Fruit fly (Drosophila melanogaster) whole organism, embryonic: Measurements from ENCODE around the gene CG5447.

Experiments
- Antp ChIP-seq: fragments of 200-800 bp; sonication (Bioruptor generic); optimal IDR thresholded peaks from 3 replicates; lab custom pipeline; 2016; ENCODE audit warnings: missing biosample characterization, missing genetic modification characterization
- Bdp1 ChIP-seq: fragments of 200-800 bp; sonication (Bioruptor generic); optimal IDR thresholded peaks from 3 replicates; lab custom pipeline; 2016; ENCODE audit warnings: missing biosample characterization, missing genetic modification characterization
- CG10431 ChIP-seq: fragments of 200-800 bp; sonication (Bioruptor generic); optimal IDR thresholded peaks from 3 replicates; lab custom pipeline; 2018; ENCODE audit warnings: missing biosample characterization, mild to moderate bottlenecking, missing genetic modification characterization
- CG10543 ChIP-seq: fragments of 200-800 bp; sonication (Bioruptor generic); optimal IDR thresholded peaks from 3 replicates; lab custom pipeline; 2017; ENCODE audit warnings: missing biosample characterization, mild to moderate bottlenecking, missing genetic modification characterization, moderate library complexity
- CG13424 ChIP-seq: fragments of 200-800 bp; sonication (Bioruptor generic); optimal IDR thresholded peaks from 2 replicates; lab custom pipeline; 2019; ENCODE audit warnings: missing biosample characterization, mild to moderate bottlenecking, missing genetic modification characterization, moderate library complexity
- CG14014 ChIP-seq: fragments of 200-800 bp; sonication (Bioruptor generic); IDR thresholded peaks from 2 replicates; pipeline ENCODE4 v1.3.6; 2022; ENCODE audit warnings: missing biosample characterization, missing genetic modification characterization
- CG14667 ChIP-seq: fragments of 200-800 bp; sonication (Bioruptor generic); IDR thresholded peaks from 2 replicates; pipeline ENCODE4 v1.3.6; 2022; ENCODE audit warnings: missing biosample characterization, missing genetic modification characterization
- CG15011 ChIP-seq: fragments of 200-800 bp; sonication (Bioruptor generic); optimal IDR thresholded peaks from 3 replicates; lab custom pipeline; 2018; ENCODE audit warnings: missing biosample characterization, mild to moderate bottlenecking, missing genetic modification characterization
- CG15601 ChIP-seq: fragments of 200-800 bp; sonication (Bioruptor generic); optimal IDR thresholded peaks from 3 replicates; lab custom pipeline; 2019; ENCODE audit warnings: missing biosample characterization, mild to moderate bottlenecking, missing genetic modification characterization, moderate library complexity
- CG17568 ChIP-seq: fragments of 200-800 bp; sonication (Bioruptor generic); optimal IDR thresholded peaks from 2 replicates; lab custom pipeline; 2018; ENCODE audit warnings: missing biosample characterization, mild to moderate bottlenecking, missing genetic modification characterization, moderate library complexity
- CG18599 ChIP-seq: fragments of 200-800 bp; sonication (Bioruptor generic); optimal IDR thresholded peaks from 3 replicates; lab custom pipeline; 2017; ENCODE audit warnings: missing biosample characterization, missing genetic modification characterization, mild to moderate bottlenecking, moderate library complexity, missing genetic modification reagents
- CG30403 ChIP-seq: fragments of 200-800 bp; sonication (Bioruptor generic); optimal IDR thresholded peaks from 3 replicates; lab custom pipeline; 2016; ENCODE audit warnings: missing biosample characterization, missing genetic modification characterization
- CG34224 ChIP-seq: fragments of 200-800 bp; sonication (Bioruptor generic); IDR thresholded peaks from 3 replicates; pipeline ENCODE4 v1.3.6; 2022; ENCODE audit warnings: missing biosample characterization, missing genetic modification characterization; ENCODE audit not compliant: partially characterized antibody
- CG4328 ChIP-seq: fragments of 200-800 bp; sonication (Bioruptor generic); optimal IDR thresholded peaks from 3 replicates; lab custom pipeline; 2017; ENCODE audit warnings: missing biosample characterization, missing genetic modification reagents, missing genetic modification characterization
- CG4424 ChIP-seq: fragments of 200-800 bp; sonication (Bioruptor generic); optimal IDR thresholded peaks from 3 replicates; lab custom pipeline; 2016; ENCODE audit warnings: missing biosample characterization, missing genetic modification characterization
- CG5953 ChIP-seq: fragments of 200-800 bp; sonication (Bioruptor generic); IDR thresholded peaks from 2 replicates; pipeline ENCODE4 v1.3.6; 2022; ENCODE audit warnings: missing biosample characterization, missing genetic modification characterization
- CG7357 ChIP-seq: fragments of 200-800 bp; sonication (Bioruptor generic); IDR thresholded peaks from 3 replicates; pipeline ENCODE4 v1.3.6; 2022; ENCODE audit warnings: missing biosample characterization, missing genetic modification characterization
- CG7556 ChIP-seq: fragments of 200-800 bp; sonication (Bioruptor generic); optimal IDR thresholded peaks from 2 replicates; lab custom pipeline; 2017; ENCODE audit warnings: missing biosample characterization, mild to moderate bottlenecking, missing genetic modification characterization
- CG7745 ChIP-seq: fragments of 200-800 bp; sonication (Bioruptor generic); optimal IDR thresholded peaks from 2 replicates; lab custom pipeline; 2018; ENCODE audit warnings: missing biosample characterization, mild to moderate bottlenecking, missing genetic modification characterization, moderate library complexity
- CG9215 ChIP-seq: fragments of 200-800 bp; sonication (Bioruptor generic); IDR thresholded peaks from 2 replicates; pipeline ENCODE4 v1.3.6; 2022; ENCODE audit warnings: missing biosample characterization, missing genetic modification characterization
- CG9797 ChIP-seq: fragments of 200-800 bp; sonication (Bioruptor generic); optimal IDR thresholded peaks from 3 replicates; lab custom pipeline; 2018; ENCODE audit warnings: missing biosample characterization, mild to moderate bottlenecking, missing genetic modification characterization
- Camta ChIP-seq: fragments of 200-800 bp; sonication (Bioruptor generic); optimal IDR thresholded peaks from 2 replicates; lab custom pipeline; 2016; ENCODE audit warnings: missing biosample characterization, missing genetic modification characterization
- CkIIα-i1 ChIP-seq: fragments of 200-800 bp; sonication (Bioruptor generic); IDR thresholded peaks from 2 replicates; pipeline ENCODE4 v1.3.6; 2022; ENCODE audit warnings: missing biosample characterization, missing genetic modification characterization
- CrebB ChIP-seq: fragments of 200-800 bp; sonication (Bioruptor generic); optimal IDR thresholded peaks from 3 replicates; lab custom pipeline; 2018; ENCODE audit warnings: missing biosample characterization, mild to moderate bottlenecking, missing genetic modification characterization
- Dbx ChIP-seq: fragments of 200-800 bp; sonication (Bioruptor generic); IDR thresholded peaks from 3 replicates; pipeline ENCODE4 v1.3.6; 2022; ENCODE audit warnings: missing biosample characterization, missing genetic modification characterization
- Gsc ChIP-seq: fragments of 200-800 bp; sonication (Bioruptor generic); IDR thresholded peaks from 2 replicates; pipeline ENCODE4 v1.3.6; 2022; ENCODE audit warnings: missing biosample characterization, missing genetic modification characterization
- Gug ChIP-seq: fragments of 200-800 bp; sonication (Bioruptor generic); IDR thresholded peaks from 4 replicates; pipeline ENCODE4 v1.3.6; 2022; ENCODE audit warnings: missing biosample characterization, missing genetic modification characterization
- HmgD ChIP-seq: fragments of 200-800 bp; sonication (Bioruptor generic); optimal IDR thresholded peaks from 3 replicates; lab custom pipeline; 2016; ENCODE audit warnings: missing biosample characterization, missing genetic modification characterization
- Lhr ChIP-seq: fragments of 200-800 bp; sonication (Bioruptor generic); optimal IDR thresholded peaks from 3 replicates; lab custom pipeline; 2017; ENCODE audit warnings: mild to moderate bottlenecking, missing biosample characterization, missing genetic modification reagents, missing genetic modification characterization
- Mad ChIP-seq: fragments of 200-800 bp; sonication (Bioruptor generic); optimal IDR thresholded peaks from 2 replicates; lab custom pipeline; 2016; ENCODE audit warnings: missing biosample characterization, missing genetic modification characterization
- NC2α ChIP-seq: fragments of 200-800 bp; sonication (Bioruptor generic); optimal IDR thresholded peaks from 2 replicates; lab custom pipeline; 2016; ENCODE audit warnings: missing biosample characterization, missing genetic modification characterization
- Oaz ChIP-seq: fragments of 200-800 bp; sonication (Bioruptor generic); IDR thresholded peaks from 2 replicates; pipeline ENCODE4 v1.3.6; 2022; ENCODE audit warnings: missing biosample characterization, missing genetic modification characterization
- aop ChIP-seq: fragments of 200-800 bp; sonication (Bioruptor generic); IDR thresholded peaks from 2 replicates; pipeline ENCODE4 v1.3.6; 2022; ENCODE audit warnings: missing biosample characterization, missing genetic modification characterization
- ase ChIP-seq: fragments of 200-800 bp; sonication (Bioruptor generic); IDR thresholded peaks from 3 replicates; pipeline ENCODE4 v1.3.6; 2022; ENCODE audit warnings: missing biosample characterization, missing genetic modification characterization
- cg ChIP-seq: fragments of 200-800 bp; sonication (Bioruptor generic); optimal IDR thresholded peaks from 3 replicates; lab custom pipeline; 2019; ENCODE audit warnings: missing biosample characterization, mild to moderate bottlenecking, missing genetic modification characterization, moderate library complexity
- crol ChIP-seq: fragments of 200-800 bp; sonication (Bioruptor generic); IDR thresholded peaks from 2 replicates; pipeline ENCODE4 v1.3.6; 2022; ENCODE audit warnings: missing biosample characterization, missing genetic modification characterization
- fd96Cb ChIP-seq: fragments of 200-800 bp; sonication (Bioruptor generic); optimal IDR thresholded peaks from 2 replicates; lab custom pipeline; 2018; ENCODE audit warnings: missing biosample characterization, mild to moderate bottlenecking, missing genetic modification characterization, moderate library complexity
- gcm2 ChIP-seq: fragments of 200-800 bp; sonication (Bioruptor generic); optimal IDR thresholded peaks from 2 replicates; lab custom pipeline; 2016; ENCODE audit warnings: missing biosample characterization, missing genetic modification characterization
- h ChIP-seq: fragments of >200 bp; optimal IDR thresholded peaks from 2 replicates; lab custom pipeline; 2017
- hb ChIP-seq: fragments of 200-800 bp; sonication (Bioruptor generic); IDR thresholded peaks from 3 replicates; pipeline ENCODE4 v1.3.6; 2022; ENCODE audit warnings: missing biosample characterization, missing genetic modification characterization; ENCODE audit not compliant: partially characterized antibody
- her ChIP-seq: fragments of 200-800 bp; sonication (Bioruptor generic); optimal IDR thresholded peaks from 2 replicates; lab custom pipeline; 2016; ENCODE audit warnings: missing biosample characterization, missing genetic modification characterization
- ind ChIP-seq: fragments of 200-800 bp; sonication (Bioruptor generic); optimal IDR thresholded peaks from 3 replicates; lab custom pipeline; 2016; ENCODE audit warnings: missing biosample characterization, missing genetic modification characterization
- kah ChIP-seq: fragments of 200-800 bp; sonication (Bioruptor generic); optimal IDR thresholded peaks from 2 replicates; lab custom pipeline; 2018; ENCODE audit warnings: missing biosample characterization, mild to moderate bottlenecking, missing genetic modification characterization
- klu ChIP-seq: fragments of 200-800 bp; sonication (Bioruptor generic); IDR thresholded peaks from 2 replicates; pipeline ENCODE4 v1.3.6; 2022; ENCODE audit warnings: missing biosample characterization, missing genetic modification characterization
- lmd ChIP-seq: fragments of 200-800 bp; sonication (Bioruptor generic); IDR thresholded peaks from 2 replicates; pipeline ENCODE4 v1.3.6; 2022; ENCODE audit warnings: missing biosample characterization, missing genetic modification characterization
- mld ChIP-seq: fragments of 200-800 bp; sonication (Bioruptor generic); IDR thresholded peaks from 3 replicates; pipeline ENCODE4 v1.3.6; 2022; ENCODE audit warnings: missing biosample characterization, missing genetic modification characterization; ENCODE audit not compliant: partially characterized antibody
- prd ChIP-seq, 3 experiments: fragments of >200 bp in 2 of 3; fragments of 200-800 bp in 1 of 3; sonication (Bioruptor generic) in 1 of 3; optimal IDR thresholded peaks in 2 of 3; IDR thresholded peaks in 1 of 3; 2 replicates in 2 of 3; 3 replicates in 1 of 3; pipeline versions ENCODE4 v1.3.6 to Lab custom; 2017 to 2022; ENCODE audit warnings: missing biosample characterization in 1 of 3, missing genetic modification characterization in 1 of 3
- rib ChIP-seq: fragments of 200-800 bp; sonication (Bioruptor generic); IDR thresholded peaks from 2 replicates; pipeline ENCODE4 v1.3.6; 2022; ENCODE audit warnings: missing biosample characterization, missing genetic modification characterization
- ro ChIP-seq: fragments of 200-800 bp; sonication (Bioruptor generic); IDR thresholded peaks from 2 replicates; pipeline ENCODE4 v1.3.6; 2022; ENCODE audit warnings: missing biosample characterization, missing genetic modification characterization
- slbo ChIP-seq: fragments of 200-800 bp; sonication (Bioruptor generic); IDR thresholded peaks from 2 replicates; pipeline ENCODE4 v1.3.6; 2022; ENCODE audit warnings: missing biosample characterization, missing genetic modification characterization
- stc ChIP-seq: fragments of 200-800 bp; sonication (Bioruptor generic); IDR thresholded peaks from 2 replicates; pipeline ENCODE4 v1.3.6; 2022; ENCODE audit warnings: missing biosample characterization, missing genetic modification characterization
- zfh1 ChIP-seq: fragments of 200-800 bp; sonication (Bioruptor generic); IDR thresholded peaks from 3 replicates; pipeline ENCODE4 v1.3.6; 2022; ENCODE audit warnings: missing biosample characterization, missing genetic modification characterization

Gene CG5447

DNA sequence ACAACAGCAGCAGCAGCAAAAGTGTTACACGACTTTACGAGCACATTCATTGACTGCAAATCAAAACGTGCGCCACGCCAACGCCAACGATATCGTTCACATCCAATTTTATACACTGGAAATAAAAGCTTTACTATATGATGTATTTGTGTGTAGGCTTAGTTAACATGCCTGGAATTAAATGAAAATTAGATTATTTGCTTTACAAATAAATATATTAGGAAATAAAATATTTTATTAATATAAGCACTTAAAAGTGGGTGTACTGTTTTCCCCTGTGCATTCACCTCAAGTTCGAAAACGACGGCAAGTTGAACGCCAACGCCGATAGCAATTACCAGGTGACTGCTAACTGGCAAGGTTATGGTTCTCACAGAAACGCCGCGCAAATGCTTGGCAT lies 42.6 kb upstream of the CG5447 start (continued):
- no peak for TF ChIP-seq Bdp1
- TF ChIP-seq CG15601 (tag; lab: Kevin White, UChicago): no peak
- TF ChIP-seq CG4328 (GFP tag; lab: Kevin White, UChicago): no peak
- peak; percentile 47; the same call in 1 of the 3 replicates for TF ChIP-seq ase (GFP tag; lab: Robert Waterston, UW)
- no peak for TF ChIP-seq CG10431
- TF ChIP-seq CG7357 (GFP tag; lab: Robert Waterston, UW): 0 out of 3 replicates have a peak, but pooled peaks have one; percentile 35
- no peak for TF ChIP-seq crol
- TF ChIP-seq klu: no peak
- no peak for TF ChIP-seq CkIIα-i1 (GFP tag; lab: Robert Waterston, UW)
- no peak for TF ChIP-seq CG30403 (GFP tag; lab: Kevin White, UChicago)
- TF ChIP-seq kah: no peak
- no peak for TF ChIP-seq CG14014 (GFP tag; lab: Robert Waterston, UW)
- no peak for TF ChIP-seq CrebB
- no peak for TF ChIP-seq h (lab: Kevin White, UChicago)
- TF ChIP-seq CG7556 (GFP tag; lab: Kevin White, UChicago): no peak
- TF ChIP-seq CG5953 (GFP tag; lab: Robert Waterston, UW): no peak
- no peak for TF ChIP-seq Lhr (GFP tag; lab: Kevin White, UChicago)
- peak; percentile 21 for TF ChIP-seq ind (GFP tag; lab: Kevin White, UChicago)
- TF ChIP-seq Mad: no peak
- no peak for TF ChIP-seq Camta
- no peak for TF ChIP-seq zfh1 (GFP tag; lab: Robert Waterston, UW)
- peak; percentile 42; the same call in 1 of the 2 replicates for TF ChIP-seq CG14667 (GFP tag; lab: Robert Waterston, UW)
- TF ChIP-seq cg (GFP tag; lab: Kevin White, UChicago): no peak
- no peak for TF ChIP-seq CG34224 (GFP tag; lab: Robert Waterston, UW)
- TF ChIP-seq CG15011 (GFP tag; lab: Kevin White, UChicago): no peak
- no peak for TF ChIP-seq HmgD (GFP tag; lab: Kevin White, UChicago)
- TF ChIP-seq Antp (GFP tag; lab: Kevin White, UChicago): no peak
- TF ChIP-seq CG4424 (GFP tag; lab: Kevin White, UChicago): no peak
- TF ChIP-seq CG9797 (GFP tag; lab: Kevin White, UChicago): no peak
- TF ChIP-seq Oaz (GFP tag; lab: Robert Waterston, UW): no peak
- TF ChIP-seq mld (GFP tag; lab: Robert Waterston, UW): no peak
- TF ChIP-seq Gsc (GFP tag; lab: Robert Waterston, UW): no peak
- TF ChIP-seq Gug (GFP tag; lab: Robert Waterston, UW): no peak
- no peak for TF ChIP-seq her (GFP tag; lab: Kevin White, UChicago)
- no peak for TF ChIP-seq ro (GFP tag; lab: Robert Waterston, UW)
- TF ChIP-seq CG7745 (tag; lab: Kevin White, UChicago): no peak
- peak; percentile 60; the same call in 1 of the 2 replicates for TF ChIP-seq stc
- no peak for TF ChIP-seq CG10543 (GFP tag; lab: Kevin White, UChicago)
- no peak for TF ChIP-seq rib (GFP tag; lab: Robert Waterston, UW)
- TF ChIP-seq CG17568 (GFP tag; lab: Kevin White, UChicago): no peak
- TF ChIP-seq prd (optimal IDR thresholded peaks at IDR 0.05; lab: Kevin White, UChicago): no peak
- TF ChIP-seq prd (GFP tag; IDR thresholded peaks at IDR 0.05; lab: Robert Waterston, UW): peak; percentile 30; the same call in 1 of the 3 replicates
- no peak for TF ChIP-seq CG9215 (GFP tag; lab: Robert Waterston, UW)
- peak; percentile 15 for TF ChIP-seq fd96Cb (tag; lab: Kevin White, UChicago)
- no peak for TF ChIP-seq hb
- TF ChIP-seq CG13424 (tag; lab: Kevin White, UChicago): no peak
- TF ChIP-seq CG18599 (GFP tag; lab: Kevin White, UChicago): peak; percentile 30
- TF ChIP-seq lmd: peak; percentile 55
- no peak for TF ChIP-seq slbo (GFP tag; lab: Robert Waterston, UW)
- no peak for TF ChIP-seq gcm2 (GFP tag; lab: Kevin White, UChicago)
- TF ChIP-seq NC2α (GFP tag; lab: Kevin White, UChicago): no peak
- TF ChIP-seq aop (GFP tag; lab: Robert Waterston, UW): no peak
- no peak for TF ChIP-seq Dbx (GFP tag; lab: Robert Waterston, UW)
